Fruit fly (Drosophila melanogaster) Kc167 (cell line): ENCODE measurements around the gene CG16998.

Experiments
- Myc ChIP-seq: fragments of >200 bp; optimal IDR thresholded peaks from 2 replicates; lab custom pipeline; 2017; ENCODE audit warnings: missing external identifiers
- Sin3A ChIP-seq: fragments of >200 bp; optimal IDR thresholded peaks from 2 replicates; lab custom pipeline; 2018; ENCODE audit warnings: missing external identifiers
- h ChIP-seq: fragments of >200 bp; optimal IDR thresholded peaks from 3 replicates; lab custom pipeline; 2018; ENCODE audit warnings: missing external identifiers
- insv ChIP-seq: fragments of >200 bp; optimal IDR thresholded peaks from 3 replicates; lab custom pipeline; 2018; ENCODE audit warnings: missing external identifiers
- psq ChIP-seq: fragments of >200 bp; optimal IDR thresholded peaks from 2 replicates; lab custom pipeline; 2017; ENCODE audit warnings: missing external identifiers
- ttk ChIP-seq: sonication (Bioruptor generic); optimal IDR thresholded peaks from 2 replicates; lab custom pipeline; 2017; ENCODE audit warnings: missing external identifiers

DNA sequence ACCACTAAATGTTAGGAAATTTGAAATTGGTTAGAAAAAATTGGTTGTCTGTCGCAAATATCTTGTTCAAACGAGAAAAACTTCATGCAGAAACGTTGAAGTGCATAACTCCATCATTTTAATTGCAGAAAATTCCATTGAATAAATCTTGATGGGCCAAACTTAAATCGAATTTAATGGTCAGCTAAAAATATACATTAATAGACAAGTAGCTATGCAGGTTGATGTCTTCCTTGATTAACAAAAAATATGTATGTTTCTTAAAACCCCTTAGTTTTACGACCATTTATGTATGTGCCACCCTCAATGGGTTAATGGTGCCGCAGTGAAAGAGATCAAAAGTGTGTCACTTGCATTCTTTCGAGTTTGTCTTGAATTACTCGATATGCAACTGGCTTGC lies 33.3 kb upstream of the CG16998 start:
- TF ChIP-seq Myc (lab: Kevin White, UChicago) (no peak), psq (no peak), insv (lab: Kevin White, UChicago) (no peak), h (no peak), ttk (lab: Kevin White, UChicago) (no peak), Sin3A (lab: Kevin White, UChicago) (no peak)
